Fruit fly (Drosophila melanogaster): Measurements from ENCODE around the gene CG43052.

DNA sequence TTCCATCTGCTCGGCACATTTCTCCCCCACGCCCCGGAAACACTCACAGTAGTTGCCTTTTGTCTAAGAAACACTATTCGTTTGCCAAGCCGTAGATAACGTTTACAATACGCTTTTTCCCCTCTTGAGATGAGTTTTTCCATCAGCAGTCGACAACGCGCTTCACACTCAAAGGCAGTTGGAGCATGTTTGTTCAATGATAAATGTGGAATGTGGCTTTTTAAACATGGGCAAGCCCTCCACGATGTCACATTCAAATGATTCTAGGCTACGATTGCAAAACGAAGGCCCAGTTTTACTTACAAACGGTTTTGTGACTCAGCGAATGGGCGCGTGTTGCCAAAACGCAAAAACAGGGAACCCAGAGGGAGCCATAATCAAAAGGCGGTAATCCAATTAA lies 49.4 kb upstream of the CG43052 start:
- no peak for TF ChIP-seq Mnt (GFP tag; optimal IDR thresholded peaks at IDR 0.05)
- TF ChIP-seq pad (GFP tag; optimal IDR thresholded peaks at IDR 0.05) = no peak
- no peak for TF ChIP-seq Hr96 (GFP tag; optimal IDR thresholded peaks at IDR 0.05)
- no peak for TF ChIP-seq ovo (GFP tag; optimal IDR thresholded peaks at IDR 0.05)
- TF ChIP-seq bab1 (GFP tag; optimal IDR thresholded peaks at IDR 0.05) = no peak

Data from whole organism, adult.